Worm (Caenorhabditis elegans): ENCODE data around the gene scc-1.

The scc-1 gene

ce11 chrII:4734477-4734876 lies 36.0 kb downstream of the scc-1 start:
- TF ChIP-seq med-1 (GFP tag; optimal IDR thresholded peaks at IDR 0.05; ENCODE audit: insufficient read depth): no peak
- no peak for TF ChIP-seq flt-1 (GFP tag; IDR thresholded peaks at IDR 0.05)
- no peak for TF ChIP-seq T22C8.4 (GFP tag; IDR thresholded peaks at IDR 0.05)
- TF ChIP-seq ztf-29 (GFP tag; IDR thresholded peaks at IDR 0.05): no peak
- no peak for TF ChIP-seq cog-1 (tag; optimal IDR thresholded peaks at IDR 0.05)
- no peak for TF ChIP-seq ref-1 (GFP tag; conservative IDR thresholded peaks at IDR 0.05)
- TF ChIP-seq klf-2 (GFP tag; conservative IDR thresholded peaks at IDR 0.05): no peak
- no peak for TF ChIP-seq ztf-23 (GFP tag; IDR thresholded peaks at IDR 0.05)
- TF ChIP-seq tab-1 (GFP tag; IDR thresholded peaks at IDR 0.05): no peak

ce11 chrII:4736585-4736984 lies 38.1 kb downstream of the scc-1 start:
- TF ChIP-seq klf-2 (GFP tag; conservative IDR thresholded peaks at IDR 0.05) (no peak), flt-1 (GFP tag; IDR thresholded peaks at IDR 0.05) (no peak), ref-1 (GFP tag; conservative IDR thresholded peaks at IDR 0.05) (no peak), cog-1 (tag; optimal IDR thresholded peaks at IDR 0.05) (no peak), T22C8.4 (GFP tag; IDR thresholded peaks at IDR 0.05) (no peak), tab-1 (GFP tag; IDR thresholded peaks at IDR 0.05) (no peak), ztf-29 (GFP tag; IDR thresholded peaks at IDR 0.05) (no peak), med-1 (GFP tag; optimal IDR thresholded peaks at IDR 0.05; ENCODE audit: insufficient read depth) (no peak), ztf-23 (GFP tag; IDR thresholded peaks at IDR 0.05) (no peak)

- TF ChIP-seq tab-1 (GFP tag; IDR thresholded peaks at IDR 0.05): no peak
- TF ChIP-seq flt-1 (GFP tag; IDR thresholded peaks at IDR 0.05): no peak
- no peak for TF ChIP-seq T22C8.4 (GFP tag; IDR thresholded peaks at IDR 0.05)
- TF ChIP-seq ztf-29 (GFP tag; IDR thresholded peaks at IDR 0.05): no peak
- no peak for TF ChIP-seq ref-1 (GFP tag; conservative IDR thresholded peaks at IDR 0.05)
- TF ChIP-seq ztf-23 (GFP tag; IDR thresholded peaks at IDR 0.05): no peak
- TF ChIP-seq med-1 (GFP tag; optimal IDR thresholded peaks at IDR 0.05; ENCODE audit: insufficient read depth): no peak
Measured at ce11 chrII:4737348-4737747, 38.8 kb downstream of the scc-1 start, which contains the start of gene ctsa-1.1. ctsa-1.1 (plus strand) TSS chrII:4737648.

ce11 chrII:4739984-4740462 lies 41.5 kb downstream of the scc-1 start, which contains the start of gene eas-1:
eas-1 (plus strand) TSS chrII:4740412.
- TF ChIP-seq flt-1 (GFP tag; IDR thresholded peaks at IDR 0.05) (peak; percentile 68), cog-1 (tag; optimal IDR thresholded peaks at IDR 0.05) (no peak), tab-1 (GFP tag; IDR thresholded peaks at IDR 0.05) (peak; percentile 21; the same call in 1 of the 2 replicates), klf-2 (GFP tag; conservative IDR thresholded peaks at IDR 0.05) (peak; percentile 62; the same call in 1 of the 2 replicates)

ce11 chrII:4741527-4742187 lies 43.1 kb downstream of the scc-1 start, which contains the start of gene acs-11:
acs-11 (plus strand) TSS chrII:4742137.
- TF ChIP-seq flt-1 (GFP tag; IDR thresholded peaks at IDR 0.05) (no peak), tab-1 (GFP tag; IDR thresholded peaks at IDR 0.05) (no peak), ztf-23 (GFP tag; IDR thresholded peaks at IDR 0.05) (no peak), med-1 (GFP tag; optimal IDR thresholded peaks at IDR 0.05; ENCODE audit: insufficient read depth) (no peak), ztf-29 (GFP tag; IDR thresholded peaks at IDR 0.05) (no peak)

- TF ChIP-seq med-1 (GFP tag; optimal IDR thresholded peaks at IDR 0.05; ENCODE audit: insufficient read depth): no peak
- no peak for TF ChIP-seq ztf-23 (GFP tag; IDR thresholded peaks at IDR 0.05)
- no peak for TF ChIP-seq T22C8.4 (GFP tag; IDR thresholded peaks at IDR 0.05)
Measured at ce11 chrII:4745281-4745680, 46.8 kb downstream of the scc-1 start.

- TF ChIP-seq cog-1 (tag; optimal IDR thresholded peaks at IDR 0.05) (no peak), med-1 (GFP tag; optimal IDR thresholded peaks at IDR 0.05; ENCODE audit: insufficient read depth) (no peak), klf-2 (GFP tag; conservative IDR thresholded peaks at IDR 0.05) (no peak), flt-1 (GFP tag; IDR thresholded peaks at IDR 0.05) (no peak), T22C8.4 (GFP tag; IDR thresholded peaks at IDR 0.05) (no peak), tab-1 (GFP tag; IDR thresholded peaks at IDR 0.05) (no peak), ref-1 (GFP tag; conservative IDR thresholded peaks at IDR 0.05) (no peak), ztf-23 (GFP tag; IDR thresholded peaks at IDR 0.05) (no peak), ztf-29 (GFP tag; IDR thresholded peaks at IDR 0.05) (no peak)
Measured at ce11 chrII:4747063-4747462, 48.5 kb downstream of the scc-1 start.

ce11 chrII:4747697-4748096 lies 49.2 kb downstream of the scc-1 start:
- no peak for TF ChIP-seq T22C8.4 (GFP tag; IDR thresholded peaks at IDR 0.05)
- TF ChIP-seq tab-1 (GFP tag; IDR thresholded peaks at IDR 0.05): no peak
- no peak for TF ChIP-seq ref-1 (GFP tag; conservative IDR thresholded peaks at IDR 0.05)
- TF ChIP-seq klf-2 (GFP tag; conservative IDR thresholded peaks at IDR 0.05): no peak
- no peak for TF ChIP-seq cog-1 (tag; optimal IDR thresholded peaks at IDR 0.05)
- no peak for TF ChIP-seq ztf-23 (GFP tag; IDR thresholded peaks at IDR 0.05)
- no peak for TF ChIP-seq flt-1 (GFP tag; IDR thresholded peaks at IDR 0.05)
- no peak for TF ChIP-seq ztf-29 (GFP tag; IDR thresholded peaks at IDR 0.05)
- TF ChIP-seq med-1 (GFP tag; optimal IDR thresholded peaks at IDR 0.05; ENCODE audit: insufficient read depth): no peak

ce11 chrII:4748374-4748773 lies 49.9 kb downstream of the scc-1 start:
- TF ChIP-seq cog-1 (tag; optimal IDR thresholded peaks at IDR 0.05) (no peak), ref-1 (GFP tag; conservative IDR thresholded peaks at IDR 0.05) (no peak)

- TF ChIP-seq med-1 (GFP tag; optimal IDR thresholded peaks at IDR 0.05; ENCODE audit: insufficient read depth): no peak
- TF ChIP-seq cog-1 (tag; optimal IDR thresholded peaks at IDR 0.05): no peak
- TF ChIP-seq klf-2 (GFP tag; conservative IDR thresholded peaks at IDR 0.05): no peak
- TF ChIP-seq flt-1 (GFP tag; IDR thresholded peaks at IDR 0.05): no peak
- no peak for TF ChIP-seq ztf-29 (GFP tag; IDR thresholded peaks at IDR 0.05)
- TF ChIP-seq ref-1 (GFP tag; conservative IDR thresholded peaks at IDR 0.05): no peak
Measured at ce11 chrII:4749581-4749980, 51.1 kb downstream of the scc-1 start, which contains the start of gene F41C3.2. F41C3.2 (plus strand) TSS chrII:4749968.

Measured in whole organism, midembryonic.